Fruit fly (Drosophila melanogaster) whole organism: Measurements from ENCODE around the gene CG31635.

ENCODE experiments used
- Dll ChIP-seq: fragments of >200 bp; optimal IDR thresholded peaks from 2 replicates; lab custom pipeline; 2017
- pan ChIP-seq: fragments of >200 bp; optimal IDR thresholded peaks from 2 replicates; lab custom pipeline; 2017
- psq ChIP-seq: fragments of >200 bp; optimal IDR thresholded peaks from 2 replicates; lab custom pipeline; 2017

- TF ChIP-seq pan (lab: Kevin White, UChicago), result no peak
- TF ChIP-seq Dll (lab: Kevin White, UChicago), result no peak
- TF ChIP-seq psq (lab: Kevin White, UChicago), result no peak
Observed at dm6 chr2L:6696229-6696628, 47.3 kb upstream of the CG31635 start.
